Fruit fly (Drosophila melanogaster) whole organism, prepupa: Measurements from ENCODE around the gene CG17786.

Experiments
- Blimp-1 ChIP-seq: fragments of 200-800 bp; sonication (Bioruptor generic); optimal IDR thresholded peaks from 3 replicates; lab custom pipeline; 2017; ENCODE audit warnings: missing biosample characterization, missing genetic modification characterization, mild to moderate bottlenecking, moderate library complexity, missing genetic modification reagents
- CG10631 ChIP-seq: fragments of 200-800 bp; sonication (Bioruptor generic); optimal IDR thresholded peaks from 2 replicates; lab custom pipeline; 2016; ENCODE audit warnings: missing biosample characterization, missing genetic modification characterization
- CG11294 ChIP-seq: fragments of 200-800 bp; sonication (Bioruptor generic); IDR thresholded peaks from 2 replicates; pipeline ENCODE4 v1.3.6; 2022; ENCODE audit warnings: missing biosample characterization, missing genetic modification characterization
- CG11762 ChIP-seq: fragments of 200-800 bp; sonication (Bioruptor generic); optimal IDR thresholded peaks from 3 replicates; lab custom pipeline; 2016; ENCODE audit warnings: missing biosample characterization, missing genetic modification characterization; ENCODE audit not compliant: insufficient read depth
- CG11902 ChIP-seq: fragments of 200-800 bp; sonication (Bioruptor generic); optimal IDR thresholded peaks from 3 replicates; lab custom pipeline; 2016; ENCODE audit warnings: missing biosample characterization, missing genetic modification characterization
- CG1621 ChIP-seq: fragments of 200-800 bp; sonication (Bioruptor generic); optimal IDR thresholded peaks from 3 replicates; lab custom pipeline; 2018; ENCODE audit warnings: missing biosample characterization, mild to moderate bottlenecking, missing genetic modification characterization
- CG16779 ChIP-seq: fragments of 200-800 bp; sonication (Bioruptor generic); optimal IDR thresholded peaks from 3 replicates; lab custom pipeline; 2017; ENCODE audit warnings: missing biosample characterization, mild to moderate bottlenecking, missing genetic modification characterization
- CG31627 ChIP-seq: fragments of 200-800 bp; sonication (Bioruptor generic); optimal IDR thresholded peaks from 3 replicates; lab custom pipeline; 2016; ENCODE audit warnings: missing biosample characterization, missing genetic modification characterization
- CG32006 ChIP-seq: fragments of 200-800 bp; sonication (Bioruptor generic); optimal IDR thresholded peaks from 3 replicates; lab custom pipeline; 2017; ENCODE audit warnings: missing biosample characterization, mild to moderate bottlenecking, missing genetic modification characterization
- CG3919 ChIP-seq: fragments of 200-800 bp; sonication (Bioruptor generic); optimal IDR thresholded peaks from 3 replicates; lab custom pipeline; 2016; ENCODE audit warnings: missing biosample characterization, missing genetic modification characterization
- CG4318 ChIP-seq: fragments of 200-800 bp; sonication (Bioruptor generic); optimal IDR thresholded peaks from 3 replicates; lab custom pipeline; 2017; ENCODE audit warnings: missing biosample characterization, mild to moderate bottlenecking, missing genetic modification characterization
- CG6163 ChIP-seq: fragments of 200-800 bp; sonication (Bioruptor generic); IDR thresholded peaks from 3 replicates; pipeline ENCODE4 v1.3.6; 2022; ENCODE audit warnings: missing biosample characterization, missing genetic modification characterization
- CG6276 ChIP-seq: fragments of 200-800 bp; sonication (Bioruptor generic); optimal IDR thresholded peaks from 2 replicates; lab custom pipeline; 2017; ENCODE audit warnings: missing biosample characterization, mild to moderate bottlenecking, missing genetic modification characterization
- CG6792 ChIP-seq: fragments of 200-800 bp; sonication (Bioruptor generic); optimal IDR thresholded peaks from 3 replicates; lab custom pipeline; 2016; ENCODE audit warnings: missing biosample characterization, missing genetic modification characterization
- CG7368 ChIP-seq: fragments of 200-800 bp; sonication (Bioruptor generic); optimal IDR thresholded peaks from 3 replicates; lab custom pipeline; 2016; ENCODE audit warnings: missing biosample characterization, missing genetic modification characterization
- CG8119 ChIP-seq: fragments of 200-800 bp; sonication (Bioruptor generic); IDR thresholded peaks from 3 replicates; pipeline ENCODE4 v1.3.6; 2022; ENCODE audit warnings: missing biosample characterization, missing genetic modification characterization
- CG8319 ChIP-seq: fragments of 200-800 bp; sonication (Bioruptor generic); optimal IDR thresholded peaks from 3 replicates; lab custom pipeline; 2016; ENCODE audit warnings: missing biosample characterization, missing genetic modification characterization
- CG8632 ChIP-seq: fragments of 200-800 bp; sonication (Bioruptor generic); optimal IDR thresholded peaks from 3 replicates; lab custom pipeline; 2016; ENCODE audit warnings: missing biosample characterization, missing genetic modification characterization
- CG9139 ChIP-seq: fragments of 200-800 bp; sonication (Bioruptor generic); optimal IDR thresholded peaks from 3 replicates; lab custom pipeline; 2017; ENCODE audit warnings: missing biosample characterization, mild to moderate bottlenecking, missing genetic modification characterization
- Eip75B ChIP-seq: fragments of 200-800 bp; sonication (Bioruptor generic); optimal IDR thresholded peaks from 3 replicates; lab custom pipeline; 2016; ENCODE audit warnings: missing biosample characterization, missing genetic modification characterization
- Eip93F ChIP-seq: fragments of 200-800 bp; sonication (Bioruptor generic); optimal IDR thresholded peaks from 2 replicates; lab custom pipeline; 2016; ENCODE audit warnings: missing biosample characterization, mild to moderate bottlenecking, missing genetic modification characterization
- Ets21C ChIP-seq: fragments of 200-800 bp; sonication (Bioruptor generic); optimal IDR thresholded peaks from 3 replicates; lab custom pipeline; 2016; ENCODE audit warnings: missing biosample characterization, missing genetic modification characterization
- Ets96B ChIP-seq: fragments of 200-800 bp; optimal IDR thresholded peaks from 2 replicates; lab custom pipeline; 2019; ENCODE audit warnings: missing biosample characterization, mild to moderate bottlenecking, missing genetic modification characterization, moderate library complexity
- Gug ChIP-seq: fragments of 200-800 bp; sonication (Bioruptor generic); IDR thresholded peaks from 2 replicates; pipeline ENCODE4 v1.3.6; 2022; ENCODE audit warnings: missing biosample characterization, missing genetic modification characterization
- Hr38 ChIP-seq: sonication (Bioruptor generic); optimal IDR thresholded peaks from 2 replicates; lab custom pipeline; 2016; ENCODE audit warnings: missing biosample characterization, missing genetic modification characterization
- Hr4 ChIP-seq: fragments of 200-800 bp; sonication (Bioruptor generic); optimal IDR thresholded peaks from 3 replicates; lab custom pipeline; 2016; ENCODE audit warnings: missing biosample characterization, missing genetic modification characterization
- Met ChIP-seq: fragments of 200-800 bp; sonication (Bioruptor generic); optimal IDR thresholded peaks from 3 replicates; lab custom pipeline; 2016; ENCODE audit warnings: missing biosample characterization, missing genetic modification characterization
- OdsH ChIP-seq: fragments of 200-800 bp; sonication (Bioruptor generic); optimal IDR thresholded peaks from 3 replicates; lab custom pipeline; 2016; ENCODE audit warnings: missing biosample characterization, missing genetic modification characterization
- Smox ChIP-seq: fragments of 200-800 bp; sonication (Bioruptor generic); optimal IDR thresholded peaks from 3 replicates; lab custom pipeline; 2016; ENCODE audit warnings: missing biosample characterization, missing genetic modification characterization
- Sox102F ChIP-seq: fragments of 200-800 bp; sonication (Bioruptor generic); optimal IDR thresholded peaks from 2 replicates; lab custom pipeline; 2016; ENCODE audit warnings: missing biosample characterization, mild to moderate bottlenecking, missing genetic modification characterization
- Sox14 ChIP-seq: fragments of 200-800 bp; sonication (Bioruptor generic); optimal IDR thresholded peaks from 3 replicates; lab custom pipeline; 2016; ENCODE audit warnings: missing biosample characterization, missing genetic modification characterization
- Sox15 ChIP-seq: fragments of 200-800 bp; sonication (Bioruptor generic); optimal IDR thresholded peaks from 3 replicates; lab custom pipeline; 2016; ENCODE audit warnings: missing biosample characterization, missing genetic modification characterization
- achi ChIP-seq: fragments of 200-800 bp; sonication (Bioruptor generic); optimal IDR thresholded peaks from 3 replicates; lab custom pipeline; 2016; ENCODE audit warnings: missing biosample characterization, missing genetic modification characterization
- acj6 ChIP-seq: fragments of 200-800 bp; sonication (Bioruptor generic); optimal IDR thresholded peaks from 3 replicates; lab custom pipeline; 2016; ENCODE audit warnings: missing biosample characterization, missing genetic modification characterization
- dsx ChIP-seq: fragments of 200-800 bp; optimal IDR thresholded peaks from 3 replicates; lab custom pipeline; 2019; ENCODE audit warnings: missing biosample characterization, mild to moderate bottlenecking, missing genetic modification characterization, moderate library complexity; ENCODE audit not compliant: poor library complexity, severe bottlenecking
- eg ChIP-seq: fragments of 200-800 bp; sonication (Bioruptor generic); IDR thresholded peaks from 3 replicates; pipeline ENCODE4 v1.3.6; 2022; ENCODE audit warnings: missing biosample characterization, missing genetic modification characterization
- fd59A ChIP-seq: fragments of 200-800 bp; sonication (Bioruptor generic); optimal IDR thresholded peaks from 2 replicates; lab custom pipeline; 2017; ENCODE audit warnings: missing biosample characterization, mild to moderate bottlenecking, missing genetic modification characterization, missing genetic modification reagents
- fd85E ChIP-seq: fragments of 200-800 bp; sonication (Bioruptor generic); optimal IDR thresholded peaks from 3 replicates; lab custom pipeline; 2016; ENCODE audit warnings: missing biosample characterization, missing genetic modification characterization
- fkh ChIP-seq: fragments of 200-800 bp; sonication (Bioruptor generic); optimal IDR thresholded peaks from 3 replicates; lab custom pipeline; 2017; ENCODE audit warnings: missing biosample characterization, mild to moderate bottlenecking, missing genetic modification characterization, moderate library complexity
- lz ChIP-seq: fragments of 200-800 bp; sonication (Bioruptor generic); optimal IDR thresholded peaks from 3 replicates; lab custom pipeline; 2016; ENCODE audit warnings: missing biosample characterization, missing genetic modification characterization
- net ChIP-seq: fragments of 200-800 bp; sonication (Bioruptor generic); optimal IDR thresholded peaks from 3 replicates; lab custom pipeline; 2016; ENCODE audit warnings: missing biosample characterization, missing genetic modification characterization
- pdm3 ChIP-seq: fragments of 200-800 bp; sonication (Bioruptor generic); optimal IDR thresholded peaks from 3 replicates; lab custom pipeline; 2016; ENCODE audit warnings: missing biosample characterization, missing genetic modification characterization
- salr ChIP-seq, 2 experiments: fragments of 200-800 bp; sonication (Bioruptor generic); optimal IDR thresholded peaks; 3 replicates each; lab custom pipeline; 2016 to 2018; ENCODE audit warnings: missing biosample characterization in 2 of 2, missing genetic modification characterization in 2 of 2, mild to moderate bottlenecking in 1 of 2
- spab ChIP-seq: fragments of 200-800 bp; sonication (Bioruptor generic); optimal IDR thresholded peaks from 2 replicates; lab custom pipeline; 2017; ENCODE audit warnings: missing biosample characterization, mild to moderate bottlenecking, missing genetic modification characterization, missing genetic modification reagents
- ss ChIP-seq, 2 experiments: fragments of 200-800 bp; sonication (Bioruptor generic); optimal IDR thresholded peaks; 2 replicates in 1 of 2; 3 replicates in 1 of 2; lab custom pipeline; 2017 to 2018; ENCODE audit warnings: mild to moderate bottlenecking in 2 of 2, missing biosample characterization in 2 of 2, missing genetic modification characterization in 2 of 2, moderate library complexity in 1 of 2
- vri ChIP-seq: fragments of 200-800 bp; sonication (Bioruptor generic); optimal IDR thresholded peaks from 3 replicates; lab custom pipeline; 2016; ENCODE audit warnings: missing biosample characterization, mild to moderate bottlenecking, missing genetic modification characterization

CG17786 gene

dm6 chr3R:24206341-24207114, 12.0 kb downstream of the CG17786 start (continued):
- peak; percentile 50 for TF ChIP-seq CG8119
- no peak for TF ChIP-seq CG4318
- no peak for TF ChIP-seq Hr38 (GFP tag; lab: Kevin White, UChicago)
- peak; percentile 58 for TF ChIP-seq Smox (GFP tag; lab: Kevin White, UChicago)
- TF ChIP-seq CG6276 (GFP tag; lab: Kevin White, UChicago), result no peak
- peak; percentile 58 for TF ChIP-seq Sox14 (GFP tag; lab: Kevin White, UChicago)
- peak; percentile 57 for TF ChIP-seq OdsH (GFP tag; lab: Kevin White, UChicago)
- peak; percentile 62 for TF ChIP-seq CG3919 (GFP tag; lab: Kevin White, UChicago)
- no peak for TF ChIP-seq fkh
- TF ChIP-seq CG11762 (GFP tag; lab: Kevin White, UChicago), result peak; percentile 42
- peak; percentile 66 for TF ChIP-seq achi
- peak; percentile 66 for TF ChIP-seq acj6 (GFP tag; lab: Kevin White, UChicago)
- TF ChIP-seq CG6163, result peak; percentile 59; the same call in 1 of the 3 replicates
- no peak for TF ChIP-seq vri (GFP tag; lab: Kevin White, UChicago)
- TF ChIP-seq CG31627, result peak; percentile 59
- TF ChIP-seq, all 60 proteins: peak for 42

dm6 chr3R:24205935-24206334, 12.6 kb downstream of the CG17786 start:
- TF ChIP-seq dsx (GFP tag; lab: Kevin White, UChicago) (no peak), fd59A (GFP tag; lab: Kevin White, UChicago) (no peak), Ets96B (no peak), lz (GFP tag; lab: Kevin White, UChicago) (peak; percentile 33), OdsH (GFP tag; lab: Kevin White, UChicago) (peak; percentile 72), CG7368 (GFP tag; lab: Kevin White, UChicago) (no peak), CG9139 (no peak), CG10631 (GFP tag; lab: Kevin White, UChicago) (peak; percentile 34), Hr4 (GFP tag; lab: Kevin White, UChicago) (peak; percentile 35), achi (peak; percentile 46), Gug (GFP tag; lab: Robert Waterston, UW) (no peak), Sox102F (GFP tag; lab: Kevin White, UChicago) (peak; percentile 32), spab (GFP tag; lab: Kevin White, UChicago) (no peak), Sox15 (peak; percentile 31), CG11902 (GFP tag; lab: Kevin White, UChicago) (peak; percentile 51), CG6163 (no peak), vri (GFP tag; lab: Kevin White, UChicago) (no peak), Eip93F (GFP tag; lab: Kevin White, UChicago) (no peak), CG1621 (no peak), CG31627 (peak; percentile 41), CG11294 (GFP tag; lab: Robert Waterston, UW) (no peak), ss (GFP tag; optimal IDR thresholded peaks at IDR 0.05; lab: Kevin White, UChicago) (no peak), Ets21C (no peak), CG8632 (GFP tag; lab: Kevin White, UChicago) (peak; percentile 46), Sox14 (GFP tag; lab: Kevin White, UChicago) (no peak), Hr38 (GFP tag; lab: Kevin White, UChicago) (no peak), fd85E (GFP tag; lab: Kevin White, UChicago) (no peak), eg (GFP tag; lab: Robert Waterston, UW) (no peak), salr (GFP tag; optimal IDR thresholded peaks at IDR 0.05; lab: Kevin White, UChicago) (no peak), CG32006 (peak; percentile 75), CG3919 (GFP tag; lab: Kevin White, UChicago) (peak; percentile 47), CG11762 (GFP tag; lab: Kevin White, UChicago) (peak; percentile 39), CG6792 (GFP tag; lab: Kevin White, UChicago) (peak; percentile 37), Met (peak; percentile 51), Smox (GFP tag; lab: Kevin White, UChicago) (peak; percentile 28), net (GFP tag; lab: Kevin White, UChicago) (peak; percentile 28), CG8319 (no peak), Eip75B (GFP tag; lab: Kevin White, UChicago) (no peak), CG8119 (peak; percentile 37; the same call in 2 of the 3 replicates), Blimp-1 (GFP tag; lab: Kevin White, UChicago) (peak; percentile 23), CG16779 (no peak), pdm3 (peak; percentile 18), CG6276 (GFP tag; lab: Kevin White, UChicago) (no peak)
